Worm (Caenorhabditis elegans): Measurements from ENCODE around the gene rpoa-49.

ce11 chrII:31521-31920 is 13.3 kb upstream of the rpoa-49 start, which contains the start of the genes F23F1.5 and fbxc-54:
- TF ChIP-seq cog-1 (tag; optimal IDR thresholded peaks at IDR 0.05), result no peak
- no peak for TF ChIP-seq klf-2 (GFP tag; conservative IDR thresholded peaks at IDR 0.05)
- no peak for TF ChIP-seq ztf-23 (GFP tag; IDR thresholded peaks at IDR 0.05)
- TF ChIP-seq med-1 (GFP tag; optimal IDR thresholded peaks at IDR 0.05; ENCODE audit: insufficient read depth), result no peak
- no peak for TF ChIP-seq ztf-29 (GFP tag; IDR thresholded peaks at IDR 0.05)
- TF ChIP-seq tab-1 (GFP tag; IDR thresholded peaks at IDR 0.05), result no peak
- TF ChIP-seq flt-1 (GFP tag; IDR thresholded peaks at IDR 0.05), result no peak
- TF ChIP-seq ref-1 (GFP tag; conservative IDR thresholded peaks at IDR 0.05), result no peak
- TF ChIP-seq T22C8.4 (GFP tag; IDR thresholded peaks at IDR 0.05), result no peak
